Fruit fly (Drosophila melanogaster) whole organism, embryonic: ENCODE measurements around the gene Sox21a.

Experiments used
- B-H2 ChIP-seq: fragments of 200-800 bp; sonication (Bioruptor generic); optimal IDR thresholded peaks from 2 replicates; lab custom pipeline; 2018; ENCODE audit warnings: missing biosample characterization, mild to moderate bottlenecking, missing genetic modification characterization
- BtbVII ChIP-seq: fragments of 200-800 bp; sonication (Bioruptor generic); optimal IDR thresholded peaks from 3 replicates; lab custom pipeline; 2017; ENCODE audit warnings: missing biosample characterization, mild to moderate bottlenecking, missing genetic modification characterization
- CG10321 ChIP-seq: fragments of 200-800 bp; sonication (Bioruptor generic); IDR thresholded peaks from 2 replicates; pipeline ENCODE4 v1.3.6; 2022; ENCODE audit warnings: missing biosample characterization, missing genetic modification characterization
- CG10366 ChIP-seq: fragments of 200-800 bp; sonication (Bioruptor generic); IDR thresholded peaks from 2 replicates; pipeline ENCODE4 v1.3.6; 2022; ENCODE audit warnings: missing biosample characterization, missing genetic modification characterization
- CG17568 ChIP-seq: fragments of 200-800 bp; sonication (Bioruptor generic); optimal IDR thresholded peaks from 2 replicates; lab custom pipeline; 2018; ENCODE audit warnings: missing biosample characterization, mild to moderate bottlenecking, missing genetic modification characterization, moderate library complexity
- CG17912 ChIP-seq: fragments of 200-800 bp; sonication (Bioruptor generic); optimal IDR thresholded peaks from 2 replicates; lab custom pipeline; 2018; ENCODE audit warnings: missing biosample characterization, mild to moderate bottlenecking, missing genetic modification characterization
- CG2199 ChIP-seq: fragments of 200-800 bp; sonication (Bioruptor generic); IDR thresholded peaks from 3 replicates; pipeline ENCODE4 v1.3.6; 2022; ENCODE audit warnings: missing biosample characterization, missing genetic modification characterization
- CG3065 ChIP-seq: fragments of 200-800 bp; sonication (Bioruptor generic); optimal IDR thresholded peaks from 2 replicates; lab custom pipeline; 2016; ENCODE audit warnings: missing biosample characterization, missing genetic modification characterization
- CG32532 ChIP-seq: fragments of 200-800 bp; sonication (Bioruptor generic); IDR thresholded peaks from 2 replicates; pipeline ENCODE4 v1.3.6; 2022; ENCODE audit warnings: missing biosample characterization, missing genetic modification characterization
- CG3995 ChIP-seq: fragments of 200-800 bp; sonication (Bioruptor generic); optimal IDR thresholded peaks from 3 replicates; lab custom pipeline; 2016; ENCODE audit warnings: missing biosample characterization, missing genetic modification characterization
- CG4820 ChIP-seq: fragments of 200-800 bp; sonication (Bioruptor generic); optimal IDR thresholded peaks from 3 replicates; lab custom pipeline; 2016; ENCODE audit warnings: missing biosample characterization, missing genetic modification characterization
- CG4854 ChIP-seq: fragments of 200-800 bp; sonication (Bioruptor generic); optimal IDR thresholded peaks from 2 replicates; lab custom pipeline; 2016; ENCODE audit warnings: missing biosample characterization, missing genetic modification characterization, inconsistent platforms
- CG7271 ChIP-seq: fragments of 200-800 bp; sonication (Bioruptor generic); optimal IDR thresholded peaks from 2 replicates; lab custom pipeline; 2018; ENCODE audit warnings: missing biosample characterization, mild to moderate bottlenecking, missing genetic modification characterization, moderate library complexity
- CG8388 ChIP-seq: fragments of 200-800 bp; sonication (Bioruptor generic); optimal IDR thresholded peaks from 2 replicates; lab custom pipeline; 2019; ENCODE audit warnings: missing biosample characterization, mild to moderate bottlenecking, missing genetic modification characterization, moderate library complexity
- CTCF ChIP-seq: fragments of 200-800 bp; sonication (Bioruptor generic); optimal IDR thresholded peaks from 2 replicates; lab custom pipeline; 2017; ENCODE audit warnings: missing biosample characterization, mild to moderate bottlenecking, missing genetic modification characterization, moderate library complexity
- CrebB ChIP-seq: fragments of 200-800 bp; sonication (Bioruptor generic); optimal IDR thresholded peaks from 3 replicates; lab custom pipeline; 2018; ENCODE audit warnings: missing biosample characterization, mild to moderate bottlenecking, missing genetic modification characterization
- Deaf1 ChIP-seq: fragments of 200-800 bp; optimal IDR thresholded peaks from 3 replicates; lab custom pipeline; 2019; ENCODE audit warnings: missing biosample characterization, mild to moderate bottlenecking, missing genetic modification characterization, moderate library complexity
- Dip3 ChIP-seq: fragments of 200-800 bp; sonication (Bioruptor generic); optimal IDR thresholded peaks from 3 replicates; lab custom pipeline; 2016; ENCODE audit warnings: missing biosample characterization, missing genetic modification characterization
- Hr39 ChIP-seq: fragments of >200 bp; optimal IDR thresholded peaks from 2 replicates; lab custom pipeline; 2017
- Hsf ChIP-seq: fragments of 200-800 bp; sonication (Bioruptor generic); optimal IDR thresholded peaks from 3 replicates; lab custom pipeline; 2016; ENCODE audit warnings: missing biosample characterization, missing genetic modification characterization
- MTF-1 ChIP-seq: fragments of 200-800 bp; sonication (Bioruptor generic); optimal IDR thresholded peaks from 2 replicates; lab custom pipeline; 2018; ENCODE audit warnings: missing biosample characterization, mild to moderate bottlenecking, missing genetic modification characterization, borderline replicate concordance
- Med ChIP-seq: fragments of 200-800 bp; sonication (Bioruptor generic); peaks from one replicate; lab custom pipeline; 2016; ENCODE audit warnings: missing biosample characterization, missing genetic modification characterization, mild to moderate bottlenecking, inconsistent platforms, moderate library complexity
- NC2β ChIP-seq: fragments of 200-800 bp; sonication (Bioruptor generic); optimal IDR thresholded peaks from 2 replicates; lab custom pipeline; 2016; ENCODE audit warnings: missing biosample characterization, missing genetic modification characterization
- Oli ChIP-seq: fragments of 200-800 bp; sonication (Bioruptor generic); optimal IDR thresholded peaks from 2 replicates; lab custom pipeline; 2018; ENCODE audit warnings: missing biosample characterization, mild to moderate bottlenecking, missing genetic modification characterization, moderate library complexity
- Ravus ChIP-seq: fragments of 200-800 bp; sonication (Bioruptor generic); IDR thresholded peaks from 2 replicates; pipeline ENCODE4 v1.3.6; 2022; ENCODE audit warnings: missing biosample characterization, missing genetic modification characterization
- Rfx ChIP-seq: fragments of 200-800 bp; sonication (Bioruptor generic); IDR thresholded peaks from 2 replicates; pipeline ENCODE4 v1.3.6; 2022; ENCODE audit warnings: missing biosample characterization, missing genetic modification characterization
- Sox100B ChIP-seq: fragments of 200-800 bp; sonication (Bioruptor generic); optimal IDR thresholded peaks from 3 replicates; lab custom pipeline; 2018; ENCODE audit warnings: missing biosample characterization, mild to moderate bottlenecking, missing genetic modification characterization
- ap ChIP-seq: fragments of 200-800 bp; sonication (Bioruptor generic); IDR thresholded peaks from 2 replicates; pipeline ENCODE4 v1.3.6; 2022; ENCODE audit warnings: missing biosample characterization, missing genetic modification characterization
- bsh ChIP-seq, 2 experiments: fragments of 200-800 bp; sonication (Bioruptor generic); optimal IDR thresholded peaks; 2 replicates each; lab custom pipeline; 2017 to 2018; ENCODE audit warnings: mild to moderate bottlenecking in 2 of 2, missing biosample characterization in 2 of 2, missing genetic modification characterization in 2 of 2, moderate library complexity in 1 of 2
- cad ChIP-seq: fragments of >200 bp; optimal IDR thresholded peaks from 2 replicates; lab custom pipeline; 2017; ENCODE audit warnings: missing biosample characterization, missing genetic modification characterization
- chif ChIP-seq, 2 experiments: fragments of 200-800 bp; sonication (Bioruptor generic); optimal IDR thresholded peaks; 3 replicates each; lab custom pipeline; 2016; ENCODE audit warnings: missing biosample characterization in 2 of 2, missing genetic modification characterization in 2 of 2
- chinmo ChIP-seq: fragments of 200-800 bp; sonication (Bioruptor generic); IDR thresholded peaks from 4 replicates; pipeline ENCODE4 v1.3.6; 2022; ENCODE audit warnings: missing biosample characterization, missing genetic modification characterization; ENCODE audit not compliant: partially characterized antibody
- dysf ChIP-seq: fragments of 200-800 bp; sonication (Bioruptor generic); IDR thresholded peaks from 3 replicates; pipeline ENCODE4 v1.3.6; 2022; ENCODE audit warnings: missing biosample characterization, missing genetic modification characterization
- gem ChIP-seq: fragments of 200-800 bp; sonication (Bioruptor generic); optimal IDR thresholded peaks from 2 replicates; lab custom pipeline; 2019; ENCODE audit warnings: missing biosample characterization, mild to moderate bottlenecking, missing genetic modification characterization, moderate library complexity
- gt ChIP-seq: fragments of 200-800 bp; sonication (Bioruptor generic); IDR thresholded peaks from 2 replicates; pipeline ENCODE4 v1.3.6; 2022; ENCODE audit warnings: missing biosample characterization, missing genetic modification characterization
- kah ChIP-seq: fragments of 200-800 bp; sonication (Bioruptor generic); optimal IDR thresholded peaks from 2 replicates; lab custom pipeline; 2018; ENCODE audit warnings: missing biosample characterization, mild to moderate bottlenecking, missing genetic modification characterization
- kni ChIP-seq: fragments of 200-800 bp; sonication (Bioruptor generic); optimal IDR thresholded peaks from 3 replicates; lab custom pipeline; 2017; ENCODE audit warnings: mild to moderate bottlenecking, missing biosample characterization, missing genetic modification reagents, missing genetic modification characterization
- lilli ChIP-seq: fragments of 200-800 bp; sonication (Bioruptor generic); optimal IDR thresholded peaks from 3 replicates; lab custom pipeline; 2016; ENCODE audit warnings: missing biosample characterization, missing genetic modification characterization
- mld ChIP-seq: fragments of 200-800 bp; sonication (Bioruptor generic); IDR thresholded peaks from 3 replicates; pipeline ENCODE4 v1.3.6; 2022; ENCODE audit warnings: missing biosample characterization, missing genetic modification characterization; ENCODE audit not compliant: partially characterized antibody
- nerfin-2 ChIP-seq: fragments of 200-800 bp; sonication (Bioruptor generic); IDR thresholded peaks from 2 replicates; pipeline ENCODE4 v1.3.6; 2022; ENCODE audit warnings: missing biosample characterization, missing genetic modification characterization; ENCODE audit not compliant: partially characterized antibody
- oc ChIP-seq: fragments of 200-800 bp; sonication (Bioruptor generic); optimal IDR thresholded peaks from 2 replicates; lab custom pipeline; 2018; ENCODE audit warnings: missing biosample characterization, mild to moderate bottlenecking, missing genetic modification characterization, moderate library complexity
- phol ChIP-seq: fragments of 200-800 bp; sonication (Bioruptor generic); optimal IDR thresholded peaks from 3 replicates; lab custom pipeline; 2018; ENCODE audit warnings: missing biosample characterization, mild to moderate bottlenecking, missing genetic modification characterization, moderate library complexity
- repo ChIP-seq: fragments of 200-800 bp; sonication (Bioruptor generic); optimal IDR thresholded peaks from 2 replicates; lab custom pipeline; 2016; ENCODE audit warnings: missing biosample characterization, missing genetic modification characterization
- tll ChIP-seq, 2 experiments: fragments of 200-800 bp in 1 of 2; fragments of >200 bp in 1 of 2; sonication (Bioruptor generic) in 1 of 2; optimal IDR thresholded peaks; 2 replicates each; lab custom pipeline; 2017 to 2019; ENCODE audit warnings: missing biosample characterization in 2 of 2, missing genetic modification characterization in 2 of 2, mild to moderate bottlenecking in 1 of 2, moderate library complexity in 1 of 2

The Sox21a gene

DNA sequence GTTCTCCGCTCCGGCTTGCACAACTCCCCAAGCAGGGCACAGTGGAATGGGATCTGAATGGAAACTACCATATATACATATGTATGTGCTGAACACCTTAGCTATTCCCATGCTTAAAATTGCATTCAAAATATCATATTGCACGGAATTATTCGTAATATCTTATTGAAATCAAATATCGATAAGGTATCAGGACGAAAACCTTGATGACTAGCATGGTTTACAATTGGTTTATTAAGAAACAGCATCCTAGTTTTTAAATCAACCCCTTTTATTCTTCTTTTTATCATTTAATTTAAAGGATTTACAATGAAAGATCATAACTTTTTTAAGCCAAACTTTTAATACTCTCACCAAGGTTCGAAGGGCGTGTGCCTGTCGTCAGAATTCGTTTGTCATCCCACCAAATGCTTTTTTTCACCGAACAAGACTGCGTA lies 52.6 kb downstream of the Sox21a start (continued):
- no peak for TF ChIP-seq Dip3 (GFP tag; lab: Kevin White, UChicago)
- TF ChIP-seq Hsf (GFP tag; lab: Kevin White, UChicago) = peak; percentile 33
- no peak for TF ChIP-seq MTF-1 (GFP tag; lab: Kevin White, UChicago)
- TF ChIP-seq Sox100B (GFP tag; lab: Kevin White, UChicago) = peak; percentile 25
- peak; percentile 10 for TF ChIP-seq CG4820
- peak; percentile 39 for TF ChIP-seq lilli
- peak; percentile 39 for TF ChIP-seq Oli (tag; lab: Kevin White, UChicago)
- no peak for TF ChIP-seq Deaf1
- no peak for TF ChIP-seq CG10366 (GFP tag; lab: Robert Waterston, UW)
- no peak for TF ChIP-seq CG17568
- TF ChIP-seq CG2199 (GFP tag; lab: Robert Waterston, UW) = no peak
- TF ChIP-seq B-H2 = no peak
- TF ChIP-seq phol = no peak

DNA sequence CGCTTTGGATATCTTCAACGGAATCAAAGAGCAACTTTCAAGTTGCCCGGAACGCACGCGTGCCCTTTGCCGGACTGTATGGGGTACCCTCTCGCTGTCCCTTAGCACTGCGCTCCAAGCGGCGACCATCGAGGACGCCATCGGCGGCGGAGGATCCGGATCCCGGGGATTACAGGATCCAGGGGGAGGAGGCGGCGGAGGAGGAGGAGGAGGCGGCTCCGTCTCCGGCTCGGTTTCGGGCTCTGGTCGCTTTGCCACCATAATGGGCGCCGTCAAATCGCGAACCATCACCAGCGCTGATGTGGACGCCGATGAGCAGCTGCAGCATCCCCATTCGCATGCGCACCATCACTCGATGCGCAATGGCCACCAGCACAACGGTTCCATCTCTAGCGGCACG lies 54.1 kb downstream of the Sox21a start:
- TF ChIP-seq oc (tag; lab: Kevin White, UChicago) = no peak
- TF ChIP-seq chif (GFP tag; optimal IDR thresholded peaks at IDR 0.05; lab: Kevin White, UChicago) = no peak
- TF ChIP-seq Med = peak; percentile 27
- no peak for TF ChIP-seq CG7271 (tag; lab: Kevin White, UChicago)
- no peak for TF ChIP-seq gt (GFP tag; lab: Robert Waterston, UW)
- TF ChIP-seq CG17912 (GFP tag; lab: Kevin White, UChicago) = no peak
- no peak for TF ChIP-seq NC2β (GFP tag; lab: Kevin White, UChicago)
- TF ChIP-seq kni = no peak
- 0 out of 2 replicates have a peak, but pooled peaks have one; percentile 10 for TF ChIP-seq CG32532 (GFP tag; lab: Robert Waterston, UW)
- TF ChIP-seq CTCF (GFP tag; lab: Kevin White, UChicago) = no peak
- TF ChIP-seq ap (GFP tag; lab: Robert Waterston, UW) = 0 out of 2 replicates have a peak, but pooled peaks have one; percentile 18
- no peak for TF ChIP-seq CG8388 (GFP tag; lab: Kevin White, UChicago)
- TF ChIP-seq nerfin-2 (GFP tag; lab: Robert Waterston, UW) = 0 out of 2 replicates have a peak, but pooled peaks have one; percentile 14
- TF ChIP-seq Rfx (GFP tag; lab: Robert Waterston, UW) = peak; percentile 30; the same call in 1 of the 2 replicates
- TF ChIP-seq kah (GFP tag; lab: Kevin White, UChicago) = no peak
- no peak for TF ChIP-seq repo (GFP tag; lab: Kevin White, UChicago)
- TF ChIP-seq BtbVII = no peak
- no peak for TF ChIP-seq gem (tag; lab: Kevin White, UChicago)
- TF ChIP-seq CG4854 (GFP tag; lab: Kevin White, UChicago) = no peak
- TF ChIP-seq CrebB (tag; lab: Kevin White, UChicago) = no peak
- no peak for TF ChIP-seq CG10321 (GFP tag; lab: Robert Waterston, UW)
- TF ChIP-seq CG3995 (GFP tag; lab: Kevin White, UChicago) = no peak
- TF ChIP-seq Ravus (GFP tag; lab: Robert Waterston, UW) = no peak
- TF ChIP-seq CG3065 (GFP tag; lab: Kevin White, UChicago) = no peak
- TF ChIP-seq Hr39 = peak; percentile 78
- no peak for TF ChIP-seq chinmo
- TF ChIP-seq dysf (GFP tag; lab: Robert Waterston, UW) = 0 out of 3 replicates have a peak, but pooled peaks have one; percentile 28
- no peak for TF ChIP-seq tll (GFP tag; optimal IDR thresholded peaks at IDR 0.05; lab: Kevin White, UChicago)
- TF ChIP-seq bsh (GFP tag; optimal IDR thresholded peaks at IDR 0.05; lab: Kevin White, UChicago) = no peak
- 0 out of 3 replicates have a peak, but pooled peaks have one; percentile 10 for TF ChIP-seq mld (GFP tag; lab: Robert Waterston, UW)
- TF ChIP-seq cad (GFP tag; lab: Kevin White, UChicago) = no peak
